Worm (Caenorhabditis elegans) whole organism, midembryonic: ENCODE data around the gene R11H6.5.

Source experiments
- T22C8.4 ChIP-seq: fragments of 200-800 bp; sonication (Bioruptor generic); IDR thresholded peaks from 2 replicates; pipeline ENCODE4 v1.3.6; 2022; ENCODE audit warnings: missing genetic modification characterization, missing compliant biosample characterization
- flt-1 ChIP-seq: fragments of 200-800 bp; sonication (Bioruptor generic); IDR thresholded peaks from 2 replicates; pipeline ENCODE4 v1.3.6; 2022; ENCODE audit warnings: missing genetic modification characterization, missing compliant biosample characterization
- klf-2 ChIP-seq: fragments of 200-800 bp; sonication (Bioruptor generic); conservative IDR thresholded peaks from 2 replicates; pipeline ENCODE4 v1.3.6; 2022; ENCODE audit warnings: missing genetic modification reagents, missing genetic modification characterization, missing compliant biosample characterization
- ref-1 ChIP-seq: fragments of 200-800 bp; sonication (Bioruptor generic); conservative IDR thresholded peaks from 2 replicates; pipeline ENCODE4 v1.3.6; 2022; ENCODE audit warnings: missing genetic modification reagents, missing genetic modification characterization, missing compliant biosample characterization
- tab-1 ChIP-seq: fragments of 200-800 bp; sonication (Bioruptor generic); IDR thresholded peaks from 2 replicates; pipeline ENCODE4 v1.3.6; 2022; ENCODE audit warnings: missing genetic modification characterization, missing compliant biosample characterization

DNA sequence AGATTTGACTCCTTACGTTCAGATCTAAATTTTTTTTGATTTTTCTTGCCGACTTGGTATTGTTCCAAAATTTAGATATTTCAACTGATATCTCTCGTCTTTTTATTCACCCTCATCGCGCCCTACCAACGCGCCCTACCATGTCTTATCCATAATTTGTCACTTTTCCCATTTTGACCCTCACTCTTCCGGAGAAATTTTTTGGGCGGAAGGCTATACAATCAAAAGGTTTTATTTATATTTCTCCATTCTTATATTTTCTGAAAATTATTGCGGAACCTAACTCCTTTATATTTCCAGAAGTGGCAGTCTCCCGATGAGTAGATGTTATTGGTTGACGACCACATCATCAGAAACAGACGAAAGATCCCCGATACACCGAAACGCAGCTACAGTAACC, 8.8 kb upstream of the R11H6.5 start, which contains the start of gene hot-1:
- TF ChIP-seq ref-1 (GFP tag; lab: Robert Waterston, UW) (no peak), klf-2 (GFP tag; lab: Robert Waterston, UW) (no peak), flt-1 (GFP tag; lab: Robert Waterston, UW) (no peak), tab-1 (no peak), T22C8.4 (GFP tag; lab: Robert Waterston, UW) (no peak)
